Worm (Caenorhabditis elegans) whole organism, L4 larva: Measurements from ENCODE around the gene C24H11.1.
A peak's percentile ranks its signal among the peaks of the same experiment; 100 is the strongest.

Source experiments
- F37D6.2 ChIP-seq: sonication (generic microtip); optimal IDR thresholded peaks from 2 replicates; lab custom pipeline; 2016; ENCODE audit warnings: mild to moderate bottlenecking, missing genetic modification characterization, missing compliant biosample characterization
- T20F7.1 ChIP-seq: fragments of 200-800 bp; sonication (Bioruptor generic); optimal IDR thresholded peaks from 2 replicates; lab custom pipeline; 2018; ENCODE audit warnings: mild to moderate bottlenecking, missing genetic modification characterization, missing compliant biosample characterization
- T26A8.4 ChIP-seq: fragments of 200-800 bp; sonication (Bioruptor generic); IDR thresholded peaks from 2 replicates; pipeline ENCODE4 v1.3.6; 2022; ENCODE audit warnings: missing genetic modification characterization, missing compliant biosample characterization
- Y105C5A.15 ChIP-seq: fragments of 200-800 bp; sonication (Bioruptor generic); IDR thresholded peaks from 2 replicates; pipeline ENCODE4 v1.3.6; 2022; ENCODE audit warnings: missing genetic modification characterization, missing compliant biosample characterization
- Y48G9A.11 ChIP-seq: fragments of 200-800 bp; sonication (Bioruptor generic); IDR thresholded peaks from 2 replicates; pipeline ENCODE4 v1.3.6; 2022; ENCODE audit warnings: missing genetic modification reagents, missing genetic modification characterization, missing compliant biosample characterization
- Y5F2A.4 ChIP-seq: fragments of 200-800 bp; sonication (Bioruptor generic); optimal IDR thresholded peaks from 2 replicates; lab custom pipeline; 2018; ENCODE audit warnings: mild to moderate bottlenecking, missing genetic modification characterization, missing compliant biosample characterization
- Y75B8A.6 ChIP-seq: fragments of 200-800 bp; sonication (Bioruptor generic); IDR thresholded peaks from 2 replicates; pipeline ENCODE4 v1.3.6; 2022; ENCODE audit warnings: missing genetic modification reagents, missing genetic modification characterization, missing compliant biosample characterization
- ZK546.5 ChIP-seq, 2 experiments: sonication (generic microtip); optimal IDR thresholded peaks; 2 replicates each; lab custom pipeline; 2017; ENCODE audit warnings: missing biosample characterization in 2 of 2, missing genetic modification characterization in 2 of 2
- ceh-20 ChIP-seq: fragments of 200-800 bp; sonication (Bioruptor generic); IDR thresholded peaks from 2 replicates; pipeline ENCODE4 v1.3.6; 2022; ENCODE audit warnings: missing genetic modification reagents, missing genetic modification characterization, missing compliant biosample characterization
- ceh-32 ChIP-seq: sonication (generic microtip); optimal IDR thresholded peaks from 2 replicates; lab custom pipeline; 2016; ENCODE audit warnings: mild to moderate bottlenecking, missing genetic modification characterization, missing compliant biosample characterization; ENCODE audit not compliant: poor library complexity
- ces-1 ChIP-seq: fragments of 150-350 bp; sonication (generic microtip); optimal IDR thresholded peaks from 4 replicates; lab custom pipeline; 2014; ENCODE audit warnings: missing biosample characterization, missing genetic modification reagents, missing genetic modification characterization
- ctbp-1 ChIP-seq: fragments of 200-800 bp; sonication (Bioruptor generic); IDR thresholded peaks from 2 replicates; pipeline ENCODE4 v1.3.6; 2022; ENCODE audit warnings: missing genetic modification reagents, missing genetic modification characterization, missing compliant biosample characterization
- daf-12 ChIP-seq: fragments of 150-350 bp; optimal IDR thresholded peaks from 2 replicates; lab custom pipeline; 2014; ENCODE audit warnings: missing biosample characterization, missing genetic modification reagents, missing genetic modification characterization
- daf-19 ChIP-seq: fragments of 200-800 bp; sonication (Bioruptor generic); conservative IDR thresholded peaks from 2 replicates; pipeline ENCODE4 v1.3.6; 2022; ENCODE audit warnings: missing genetic modification characterization, missing compliant biosample characterization
- dmd-6 ChIP-seq: fragments of 200-800 bp; sonication (Bioruptor generic); IDR thresholded peaks from 2 replicates; pipeline ENCODE4 v1.3.6; 2022; ENCODE audit warnings: missing genetic modification reagents, missing genetic modification characterization, missing compliant biosample characterization
- dmd-8 ChIP-seq: fragments of 200-800 bp; sonication (Bioruptor generic); IDR thresholded peaks from 2 replicates; pipeline ENCODE4 v1.3.6; 2022; ENCODE audit warnings: missing genetic modification characterization, missing compliant biosample characterization
- dmd-9 ChIP-seq: fragments of 200-800 bp; sonication (Bioruptor generic); IDR thresholded peaks from 2 replicates; pipeline ENCODE4 v1.3.6; 2022; ENCODE audit warnings: missing genetic modification reagents, missing genetic modification characterization, missing compliant biosample characterization
- dpl-1 ChIP-seq: fragments of 150-350 bp; optimal IDR thresholded peaks from 2 replicates; lab custom pipeline; 2014; ENCODE audit warnings: missing biosample characterization, missing genetic modification reagents, missing genetic modification characterization
- duxl-1 ChIP-seq: sonication (generic microtip); optimal IDR thresholded peaks from 2 replicates; lab custom pipeline; 2016; ENCODE audit warnings: mild to moderate bottlenecking, missing genetic modification characterization, moderate library complexity, missing compliant biosample characterization; ENCODE audit not compliant: poor library complexity
- fkh-10 ChIP-seq: fragments of 150-350 bp; optimal IDR thresholded peaks from 2 replicates; lab custom pipeline; 2014; ENCODE audit warnings: missing biosample characterization, missing genetic modification reagents, missing genetic modification characterization
- hif-1 ChIP-seq, 2 experiments: sonication (generic microtip); optimal IDR thresholded peaks; 2 replicates each; lab custom pipeline; 2016 to 2017; ENCODE audit warnings: missing compliant biosample characterization in 2 of 2, missing genetic modification characterization in 2 of 2, missing genetic modification reagents in 2 of 2, missing genotype in 2 of 2, mild to moderate bottlenecking in 1 of 2
- hlh-30 ChIP-seq: sonication (generic microtip); optimal IDR thresholded peaks from 2 replicates; lab custom pipeline; 2017; ENCODE audit warnings: antibody characterized with exemption, mild to moderate bottlenecking, missing genetic modification characterization, missing compliant biosample characterization; ENCODE audit not compliant: insufficient read depth
- hmg-1.1 ChIP-seq: fragments of 200-800 bp; sonication (Bioruptor generic); IDR thresholded peaks from 2 replicates; pipeline ENCODE4 v1.3.6; 2022; ENCODE audit warnings: missing genetic modification reagents, missing genetic modification characterization, missing compliant biosample characterization
- lin-1 ChIP-seq: fragments of 200-800 bp; sonication (Bioruptor generic); IDR thresholded peaks from 2 replicates; pipeline ENCODE4 v1.3.6; 2022; ENCODE audit warnings: missing genetic modification reagents, missing genetic modification characterization, missing compliant biosample characterization
- lin-13 ChIP-seq: fragments of 150-350 bp; optimal IDR thresholded peaks from 2 replicates; lab custom pipeline; 2014; ENCODE audit warnings: missing biosample characterization, missing genetic modification reagents, missing genetic modification characterization
- lin-15B ChIP-seq: fragments of 150-350 bp; sonication (generic microtip); optimal IDR thresholded peaks from 3 replicates; lab custom pipeline; 2014; ENCODE audit warnings: missing biosample characterization, missing genetic modification characterization
- lin-29 ChIP-seq: fragments of 200-800 bp; sonication (Bioruptor generic); IDR thresholded peaks from 2 replicates; pipeline ENCODE4 v1.3.6; 2022; ENCODE audit warnings: missing genetic modification reagents, missing genetic modification characterization, missing compliant biosample characterization
- lin-39 ChIP-seq: fragments of 150-350 bp; optimal IDR thresholded peaks from 2 replicates; lab custom pipeline; 2014; ENCODE audit warnings: missing biosample characterization, missing genetic modification reagents, missing genetic modification characterization
- lir-3 ChIP-seq: sonication (generic microtip); optimal IDR thresholded peaks from 2 replicates; lab custom pipeline; 2016; ENCODE audit warnings: mild to moderate bottlenecking, missing genetic modification characterization, missing compliant biosample characterization
- madf-5 ChIP-seq, 2 experiments: fragments of 200-800 bp; sonication (Bioruptor generic); IDR thresholded peaks; 2 replicates each; pipeline ENCODE4 v1.3.6; 2022; ENCODE audit warnings: missing compliant biosample characterization in 2 of 2, missing genetic modification characterization in 2 of 2
- madf-9 ChIP-seq: fragments of 200-800 bp; sonication (Bioruptor generic); conservative IDR thresholded peaks from 2 replicates; pipeline ENCODE4 v1.3.6; 2022; ENCODE audit warnings: missing genetic modification reagents, missing genetic modification characterization, missing compliant biosample characterization
- mdt-29 ChIP-seq: fragments of 200-800 bp; sonication (Bioruptor generic); IDR thresholded peaks from 2 replicates; pipeline ENCODE4 v1.3.6; 2022; ENCODE audit warnings: missing genetic modification reagents, missing genetic modification characterization, missing compliant biosample characterization
- nhr-10 ChIP-seq: fragments of 150-350 bp; optimal IDR thresholded peaks from 2 replicates; lab custom pipeline; 2014; ENCODE audit warnings: missing biosample characterization, missing genetic modification characterization
- nhr-102 ChIP-seq: sonication (generic microtip); optimal IDR thresholded peaks from 2 replicates; lab custom pipeline; 2016; ENCODE audit warnings: mild to moderate bottlenecking, missing genetic modification characterization, moderate library complexity, missing compliant biosample characterization
- nhr-237 ChIP-seq: sonication (generic microtip); optimal IDR thresholded peaks from 2 replicates; lab custom pipeline; 2017; ENCODE audit warnings: missing biosample characterization, missing genetic modification characterization
- nhr-25 ChIP-seq: sonication (generic microtip); optimal IDR thresholded peaks from 2 replicates; lab custom pipeline; 2017; ENCODE audit warnings: missing genetic modification characterization, mild to moderate bottlenecking, missing compliant biosample characterization, antibody characterized with exemption, moderate library complexity, borderline replicate concordance; ENCODE audit not compliant: insufficient read depth
- nhr-28 ChIP-seq: fragments of 150-350 bp; optimal IDR thresholded peaks from 2 replicates; lab custom pipeline; 2014; ENCODE audit warnings: missing biosample characterization, missing genetic modification characterization
- nhr-41 ChIP-seq: fragments of 200-800 bp; sonication (Bioruptor generic); IDR thresholded peaks from 2 replicates; pipeline ENCODE4 v1.3.6; 2022; ENCODE audit warnings: missing genetic modification reagents, missing genetic modification characterization, missing compliant biosample characterization
- nhr-76 ChIP-seq: fragments of 150-350 bp; optimal IDR thresholded peaks from 2 replicates; lab custom pipeline; 2014; ENCODE audit warnings: missing biosample characterization, missing genetic modification characterization
- nhr-77 ChIP-seq: fragments of 150-350 bp; optimal IDR thresholded peaks from 2 replicates; lab custom pipeline; 2014; ENCODE audit warnings: missing biosample characterization, missing genetic modification characterization
- php-3 ChIP-seq: fragments of 200-800 bp; sonication (Bioruptor generic); IDR thresholded peaks from 2 replicates; pipeline ENCODE4 v1.3.6; 2022; ENCODE audit warnings: missing genetic modification reagents, missing genetic modification characterization, missing compliant biosample characterization
- rbr-2 ChIP-seq: sonication (generic microtip); optimal IDR thresholded peaks from 2 replicates; lab custom pipeline; 2016; ENCODE audit warnings: missing genotype, missing genetic modification characterization, missing compliant biosample characterization
- snpc-4 ChIP-seq: fragments of 150-350 bp; optimal IDR thresholded peaks from 2 replicates; lab custom pipeline; 2014; ENCODE audit warnings: missing biosample characterization, missing genetic modification characterization
- spr-3 ChIP-seq: fragments of 200-800 bp; sonication (Bioruptor generic); optimal IDR thresholded peaks from 2 replicates; lab custom pipeline; 2018; ENCODE audit warnings: mild to moderate bottlenecking, missing genetic modification characterization, missing compliant biosample characterization
- tag-97 ChIP-seq: fragments of 200-800 bp; sonication (Bioruptor generic); IDR thresholded peaks from 2 replicates; pipeline ENCODE4 v1.3.6; 2022; ENCODE audit warnings: missing genetic modification characterization, missing compliant biosample characterization
- zag-1 ChIP-seq: fragments of 150-350 bp; optimal IDR thresholded peaks from 2 replicates; lab custom pipeline; 2014; ENCODE audit warnings: missing biosample characterization, missing genetic modification characterization
- zfp-2 ChIP-seq: sonication (generic microtip); optimal IDR thresholded peaks from 2 replicates; lab custom pipeline; 2016; ENCODE audit warnings: mild to moderate bottlenecking, missing genetic modification characterization, missing compliant biosample characterization
- zip-2 ChIP-seq: fragments of 150-350 bp; optimal IDR thresholded peaks from 2 replicates; lab custom pipeline; 2014; ENCODE audit warnings: missing biosample characterization, missing genetic modification characterization

C24H11.1 gene

ce11 chrIII:11830522-11831489 is 43.3 kb downstream of the C24H11.1 start (continued):
- no peak for TF ChIP-seq ceh-32 (tag; lab: Kevin White, UChicago)
- TF ChIP-seq Y48G9A.11, result 0 out of 2 replicates have a peak, but pooled peaks have one; percentile 20
- TF ChIP-seq lin-39 (tag; lab: Kevin White, UChicago), result no peak
- no peak for TF ChIP-seq dpl-1 (GFP tag; lab: Kevin White, UChicago)
- TF ChIP-seq ctbp-1 (GFP tag; lab: Robert Waterston, UW), result 0 out of 2 replicates have a peak, but pooled peaks have one; percentile 8
- TF ChIP-seq lin-1 (GFP tag; lab: Robert Waterston, UW), result no peak
- TF ChIP-seq Y5F2A.4 (GFP tag; lab: Kevin White, UChicago), result no peak
- TF ChIP-seq nhr-76 (tag; lab: Kevin White, UChicago), result no peak
- TF ChIP-seq php-3 (GFP tag; lab: Robert Waterston, UW), result peak; percentile 56
- TF ChIP-seq daf-19 (GFP tag; lab: Robert Waterston, UW), result no peak
- TF ChIP-seq spr-3 (GFP tag; lab: Kevin White, UChicago), result peak; percentile 42
- TF ChIP-seq lin-29, result no peak
- no peak for TF ChIP-seq Y75B8A.6 (GFP tag; lab: Robert Waterston, UW)
- no peak for TF ChIP-seq nhr-102 (tag; lab: Kevin White, UChicago)
- TF ChIP-seq dmd-6 (GFP tag; lab: Robert Waterston, UW), result peak; percentile 16; the same call in 1 of the 2 replicates
- TF ChIP-seq mdt-29 (GFP tag; lab: Robert Waterston, UW), result peak; percentile 69
- no peak for TF ChIP-seq daf-12 (tag; lab: Kevin White, UChicago)
- no peak for TF ChIP-seq T20F7.1
- TF ChIP-seq nhr-77 (tag; lab: Kevin White, UChicago), result peak; percentile 11
- TF ChIP-seq F37D6.2 (tag; lab: Kevin White, UChicago), result no peak
- no peak for TF ChIP-seq rbr-2 (tag; lab: Kevin White, UChicago)
- no peak for TF ChIP-seq nhr-25
- no peak for TF ChIP-seq hlh-30 (tag; lab: Kevin White, UChicago)
- 0 out of 2 replicates have a peak, but pooled peaks have one; percentile 34 for TF ChIP-seq madf-9 (GFP tag; lab: Robert Waterston, UW)
- TF ChIP-seq fkh-10, result no peak
- TF ChIP-seq zag-1 (tag; lab: Kevin White, UChicago), result no peak
- peak; percentile 66; the same call in 1 of the 2 replicates for TF ChIP-seq dmd-9
- no peak for TF ChIP-seq nhr-10
- 0 out of 2 replicates have a peak, but pooled peaks have one; percentile 6 for TF ChIP-seq Y105C5A.15
- TF ChIP-seq lin-15B, result no peak
- TF ChIP-seq nhr-237, result no peak
- no peak for TF ChIP-seq duxl-1 (tag; lab: Kevin White, UChicago)
- no peak for TF ChIP-seq ces-1 (GFP tag; lab: Kevin White, UChicago)
- no peak for TF ChIP-seq ZK546.5 (tag; optimal IDR thresholded peaks at IDR 0.05; lab: Kevin White, UChicago)
- peak; percentile 41; the same call in 1 of the 2 replicates for TF ChIP-seq hmg-1.1
- TF ChIP-seq lir-3 (tag; lab: Kevin White, UChicago), result no peak
- no peak for TF ChIP-seq zip-2
- TF ChIP-seq nhr-28 (tag; lab: Kevin White, UChicago), result no peak
- no peak for TF ChIP-seq lin-13 (GFP tag; lab: Kevin White, UChicago)
- TF ChIP-seq ceh-20 (GFP tag; lab: Robert Waterston, UW), result peak; percentile 58
- peak; percentile 57; the same call in 1 of the 2 replicates for TF ChIP-seq T26A8.4 (GFP tag; lab: Robert Waterston, UW)
- no peak for TF ChIP-seq zfp-2
- no peak for TF ChIP-seq snpc-4
- TF ChIP-seq madf-5 (GFP tag; IDR thresholded peaks at IDR 0.05; lab: Robert Waterston, UW), result 0 out of 4 replicates have a peak, but pooled peaks have one; percentile 34 to 60
- TF ChIP-seq hif-1 (tag; optimal IDR thresholded peaks at IDR 0.05; lab: Kevin White, UChicago), result peak in 1 of 2 experiments; percentile 30
- TF ChIP-seq dmd-8 (GFP tag; lab: Robert Waterston, UW), result 0 out of 2 replicates have a peak, but pooled peaks have one; percentile 5
- no peak for TF ChIP-seq nhr-41 (GFP tag; lab: Robert Waterston, UW)
- TF ChIP-seq tag-97 (GFP tag; lab: Robert Waterston, UW), result no peak
